Worm (Caenorhabditis elegans) whole organism, early embryonic: ENCODE measurements around the gene gly-12.

Experiments
- B0310.2 ChIP-seq: sonication (generic microtip); optimal IDR thresholded peaks from 2 replicates; lab custom pipeline; 2016; ENCODE audit warnings: mild to moderate bottlenecking, missing genetic modification characterization, missing compliant biosample characterization
- F13C5.2 ChIP-seq: sonication (generic microtip); optimal IDR thresholded peaks from 2 replicates; lab custom pipeline; 2017; ENCODE audit warnings: mild to moderate bottlenecking, missing genetic modification characterization, inconsistent platforms, missing compliant biosample characterization
- aly-1 ChIP-seq: sonication (generic microtip); optimal IDR thresholded peaks from 2 replicates; lab custom pipeline; 2016; ENCODE audit warnings: missing genetic modification characterization, missing compliant biosample characterization
- ama-1 ChIP-seq: fragments of 150-350 bp; optimal IDR thresholded peaks from 2 replicates; lab custom pipeline; 2014
- ceh-13 ChIP-seq: fragments of 200-800 bp; sonication (Bioruptor generic); optimal IDR thresholded peaks from 2 replicates; lab custom pipeline; 2018; ENCODE audit warnings: mild to moderate bottlenecking, missing genetic modification characterization, missing compliant biosample characterization
- ceh-36 ChIP-seq: sonication (generic microtip); optimal IDR thresholded peaks from 2 replicates; lab custom pipeline; 2016; ENCODE audit warnings: missing genetic modification characterization, inconsistent platforms, missing compliant biosample characterization
- ets-7 ChIP-seq: sonication (generic microtip); optimal IDR thresholded peaks from 2 replicates; lab custom pipeline; 2016; ENCODE audit warnings: missing genotype, missing genetic modification characterization, missing compliant biosample characterization
- flt-1 ChIP-seq: fragments of 200-800 bp; sonication (Bioruptor generic); IDR thresholded peaks from 2 replicates; pipeline ENCODE4 v1.3.6; 2022; ENCODE audit warnings: missing genetic modification characterization, missing compliant biosample characterization
- hmbx-1 ChIP-seq: sonication (generic microtip); optimal IDR thresholded peaks from 2 replicates; lab custom pipeline; 2016; ENCODE audit warnings: mild to moderate bottlenecking, missing genetic modification characterization, missing compliant biosample characterization
- hnd-1 ChIP-seq: sonication (generic microtip); optimal IDR thresholded peaks from 2 replicates; lab custom pipeline; 2016; ENCODE audit warnings: missing genetic modification characterization, missing compliant biosample characterization
- pes-1 ChIP-seq: fragments of 200-800 bp; sonication (Bioruptor generic); IDR thresholded peaks from 2 replicates; pipeline ENCODE4 v1.3.6; 2022; ENCODE audit warnings: missing genetic modification reagents, missing genetic modification characterization, missing compliant biosample characterization
- scrt-1 ChIP-seq: fragments of 200-800 bp; sonication (Bioruptor generic); IDR thresholded peaks from 2 replicates; pipeline ENCODE4 v1.3.6; 2022; ENCODE audit warnings: missing genetic modification characterization, missing compliant biosample characterization
- tbx-11 ChIP-seq: fragments of 200-800 bp; sonication (Bioruptor generic); IDR thresholded peaks from 2 replicates; pipeline ENCODE4 v1.3.6; 2022; ENCODE audit warnings: missing genetic modification characterization, missing compliant biosample characterization
- tra-4 ChIP-seq: sonication (generic microtip); optimal IDR thresholded peaks from 2 replicates; lab custom pipeline; 2017; ENCODE audit warnings: missing genetic modification characterization, missing compliant biosample characterization

- TF ChIP-seq ama-1 (lab: Kevin White, UChicago) (no peak), ets-7 (tag; lab: Kevin White, UChicago) (no peak), aly-1 (tag; lab: Kevin White, UChicago) (no peak), scrt-1 (GFP tag; lab: Robert Waterston, UW) (no peak), ceh-36 (tag; lab: Kevin White, UChicago) (no peak), B0310.2 (tag; lab: Kevin White, UChicago) (no peak), F13C5.2 (no peak), tra-4 (tag; lab: Kevin White, UChicago) (no peak), flt-1 (GFP tag; lab: Robert Waterston, UW) (no peak), tbx-11 (GFP tag; lab: Robert Waterston, UW) (no peak), pes-1 (GFP tag; lab: Robert Waterston, UW) (no peak), ceh-13 (GFP tag; lab: Kevin White, UChicago) (no peak), hnd-1 (no peak), hmbx-1 (tag; lab: Kevin White, UChicago) (no peak)
These were observed 4.9 kb upstream of the gly-12 start, which contains the start of gene F48E3.9 for ce11 chrX:7480756-7481155.
